Worm (Caenorhabditis elegans) whole organism, late embryonic: ENCODE results near the gene K02F6.5.
"Not testable (repeated sequence)": the region's sequence is repeated elsewhere in the genome, so short reads cannot be mapped to it uniquely, and the experiment has no call there.

Experiments
- C38D4.7 ChIP-seq: fragments of 200-800 bp; sonication (Bioruptor generic); optimal IDR thresholded peaks from 2 replicates; lab custom pipeline; 2018; ENCODE audit warnings: mild to moderate bottlenecking, missing genetic modification characterization, moderate library complexity, missing compliant biosample characterization
- K02D7.2 ChIP-seq: sonication (generic microtip); optimal IDR thresholded peaks from 2 replicates; lab custom pipeline; 2017; ENCODE audit warnings: mild to moderate bottlenecking, missing genetic modification characterization, missing compliant biosample characterization
- K09A11.1 ChIP-seq: sonication (generic microtip); optimal IDR thresholded peaks from 2 replicates; lab custom pipeline; 2017; ENCODE audit warnings: antibody characterized with exemption, mild to moderate bottlenecking, missing genetic modification characterization, missing compliant biosample characterization; ENCODE audit not compliant: insufficient read depth
- T23F11.4 ChIP-seq: fragments of 200-800 bp; sonication (Bioruptor generic); optimal IDR thresholded peaks from 2 replicates; lab custom pipeline; 2018; ENCODE audit warnings: mild to moderate bottlenecking, missing genetic modification characterization, missing compliant biosample characterization
- Y22D7AL.16 ChIP-seq: sonication (generic microtip); optimal IDR thresholded peaks from 2 replicates; lab custom pipeline; 2016; ENCODE audit warnings: missing genetic modification characterization, missing compliant biosample characterization
- ahr-1 ChIP-seq: sonication (generic microtip); optimal IDR thresholded peaks from 2 replicates; lab custom pipeline; 2016; ENCODE audit warnings: missing genetic modification characterization, missing compliant biosample characterization
- ceh-19 ChIP-seq: fragments of 200-800 bp; sonication (Bioruptor generic); optimal IDR thresholded peaks from 2 replicates; lab custom pipeline; 2018; ENCODE audit warnings: mild to moderate bottlenecking, missing genetic modification characterization, missing compliant biosample characterization
- ceh-22 ChIP-seq: sonication (generic microtip); optimal IDR thresholded peaks from 2 replicates; lab custom pipeline; 2017; ENCODE audit warnings: missing biosample characterization, missing genetic modification characterization
- ceh-24 ChIP-seq: sonication (generic microtip); optimal IDR thresholded peaks from 2 replicates; lab custom pipeline; 2016; ENCODE audit warnings: mild to moderate bottlenecking, missing genetic modification characterization, missing compliant biosample characterization
- ceh-30 ChIP-seq: fragments of 150-350 bp; optimal IDR thresholded peaks from 2 replicates; lab custom pipeline; 2014; ENCODE audit warnings: missing biosample characterization, missing genetic modification characterization
- ceh-48 ChIP-seq: sonication (generic microtip); optimal IDR thresholded peaks from 2 replicates; lab custom pipeline; 2016; ENCODE audit warnings: missing genetic modification characterization, inconsistent platforms, missing compliant biosample characterization
- ceh-6 ChIP-seq: fragments of 200-800 bp; sonication (Bioruptor generic); optimal IDR thresholded peaks from 2 replicates; lab custom pipeline; 2018; ENCODE audit warnings: mild to moderate bottlenecking, missing genetic modification characterization, missing compliant biosample characterization
- che-1 ChIP-seq: sonication (generic microtip); optimal IDR thresholded peaks from 2 replicates; lab custom pipeline; 2016; ENCODE audit warnings: mild to moderate bottlenecking, missing genetic modification characterization, missing compliant biosample characterization
- dmd-4 ChIP-seq: sonication (generic microtip); optimal IDR thresholded peaks from 2 replicates; lab custom pipeline; 2016; ENCODE audit warnings: borderline replicate concordance, missing genetic modification characterization, missing compliant biosample characterization
- dve-1 ChIP-seq: sonication (generic microtip); optimal IDR thresholded peaks from 2 replicates; lab custom pipeline; 2017; ENCODE audit warnings: antibody characterized with exemption, mild to moderate bottlenecking, missing genetic modification characterization, missing compliant biosample characterization
- elt-2 ChIP-seq: sonication (generic microtip); optimal IDR thresholded peaks from 2 replicates; lab custom pipeline; 2016; ENCODE audit warnings: missing genetic modification reagents, missing genetic modification characterization, missing compliant biosample characterization
- elt-4 ChIP-seq: sonication (generic microtip); optimal IDR thresholded peaks from 2 replicates; lab custom pipeline; 2016; ENCODE audit warnings: missing genetic modification characterization, missing compliant biosample characterization
- ets-4 ChIP-seq: sonication (generic microtip); optimal IDR thresholded peaks from 2 replicates; lab custom pipeline; 2016; ENCODE audit warnings: missing genetic modification characterization, missing compliant biosample characterization
- eyg-1 ChIP-seq: sonication (generic microtip); optimal IDR thresholded peaks from 2 replicates; lab custom pipeline; 2016; ENCODE audit warnings: missing genotype, missing genetic modification characterization, missing compliant biosample characterization
- fax-1 ChIP-seq: sonication (generic microtip); optimal IDR thresholded peaks from 2 replicates; lab custom pipeline; 2016; ENCODE audit warnings: missing genotype, missing genetic modification characterization, missing compliant biosample characterization
- gmeb-2 ChIP-seq: sonication (generic microtip); optimal IDR thresholded peaks from 2 replicates; lab custom pipeline; 2016; ENCODE audit warnings: missing genetic modification characterization, inconsistent platforms, missing compliant biosample characterization
- hlh-13 ChIP-seq: fragments of 200-800 bp; sonication (Bioruptor generic); optimal IDR thresholded peaks from 2 replicates; lab custom pipeline; 2018; ENCODE audit warnings: mild to moderate bottlenecking, missing genetic modification characterization, missing compliant biosample characterization
- hlh-15 ChIP-seq: sonication (generic microtip); optimal IDR thresholded peaks from 2 replicates; lab custom pipeline; 2016; ENCODE audit warnings: missing genetic modification characterization, missing compliant biosample characterization
- hlh-8 ChIP-seq: sonication (generic microtip); optimal IDR thresholded peaks from 2 replicates; lab custom pipeline; 2016; ENCODE audit warnings: missing genotype, missing genetic modification characterization, missing compliant biosample characterization
- lin-11 ChIP-seq: fragments of 200-800 bp; sonication (Bioruptor generic); optimal IDR thresholded peaks from 2 replicates; lab custom pipeline; 2018; ENCODE audit warnings: mild to moderate bottlenecking, missing genetic modification characterization, missing compliant biosample characterization
- madf-2 ChIP-seq: sonication (generic microtip); optimal IDR thresholded peaks from 2 replicates; lab custom pipeline; 2017; ENCODE audit warnings: missing genetic modification characterization, missing compliant biosample characterization
- npax-4 ChIP-seq: sonication (generic microtip); optimal IDR thresholded peaks from 2 replicates; lab custom pipeline; 2016; ENCODE audit warnings: missing genetic modification characterization, missing compliant biosample characterization
- pag-3 ChIP-seq: sonication (generic microtip); optimal IDR thresholded peaks from 2 replicates; lab custom pipeline; 2016; ENCODE audit warnings: missing compliant biosample characterization, missing genetic modification characterization, borderline replicate concordance
- pax-1 ChIP-seq: fragments of 150-350 bp; optimal IDR thresholded peaks from 2 replicates; lab custom pipeline; 2014; ENCODE audit warnings: missing biosample characterization, missing genetic modification characterization
- pha-2 ChIP-seq: sonication (generic microtip); optimal IDR thresholded peaks from 2 replicates; lab custom pipeline; 2017; ENCODE audit warnings: mild to moderate bottlenecking, missing genetic modification characterization, missing compliant biosample characterization
- pros-1 ChIP-seq: fragments of 150-350 bp; optimal IDR thresholded peaks from 2 replicates; lab custom pipeline; 2014; ENCODE audit warnings: missing biosample characterization, missing genetic modification reagents, missing genetic modification characterization
- sox-2 ChIP-seq: fragments of 200-800 bp; sonication (Bioruptor generic); IDR thresholded peaks from 2 replicates; pipeline ENCODE4 v1.3.6; 2022; ENCODE audit warnings: missing genetic modification reagents, missing genetic modification characterization, missing compliant biosample characterization
- sox-4 ChIP-seq: sonication (generic microtip); optimal IDR thresholded peaks from 2 replicates; lab custom pipeline; 2017; ENCODE audit warnings: mild to moderate bottlenecking, missing genetic modification characterization, inconsistent platforms, missing compliant biosample characterization
- syd-9 ChIP-seq: sonication (generic microtip); optimal IDR thresholded peaks from 2 replicates; lab custom pipeline; 2016; ENCODE audit warnings: mild to moderate bottlenecking, missing genetic modification characterization, moderate library complexity, missing compliant biosample characterization
- tbx-7 ChIP-seq: sonication (generic microtip); optimal IDR thresholded peaks from 2 replicates; lab custom pipeline; 2016; ENCODE audit warnings: missing genotype, missing genetic modification characterization, missing compliant biosample characterization
- ttx-3 ChIP-seq: sonication (generic microtip); optimal IDR thresholded peaks from 2 replicates; lab custom pipeline; 2016; ENCODE audit warnings: missing genetic modification reagents, missing genetic modification characterization, missing compliant biosample characterization
- unc-3 ChIP-seq, 2 experiments: fragments of 200-800 bp in 1 of 2; sonication (Bioruptor generic) in 1 of 2; sonication (generic microtip) in 1 of 2; conservative IDR thresholded peaks in 1 of 2; optimal IDR thresholded peaks in 1 of 2; 2 replicates each; pipeline versions ENCODE4 v1.3.6 to Lab custom; 2016 to 2022; ENCODE audit warnings: missing compliant biosample characterization in 2 of 2, missing genetic modification characterization in 2 of 2, missing genetic modification reagents in 1 of 2
- unc-86 ChIP-seq: sonication (generic microtip); optimal IDR thresholded peaks from 2 replicates; lab custom pipeline; 2016; ENCODE audit warnings: missing genetic modification characterization, missing compliant biosample characterization
- zip-5 ChIP-seq: sonication (generic microtip); optimal IDR thresholded peaks from 2 replicates; lab custom pipeline; 2016; ENCODE audit warnings: missing genetic modification characterization, missing compliant biosample characterization
- ztf-16 ChIP-seq: sonication (generic microtip); optimal IDR thresholded peaks from 2 replicates; lab custom pipeline; 2017; ENCODE audit warnings: missing genetic modification characterization, missing compliant biosample characterization

Gene K02F6.5

ce11 chrII:2564899-2565298, 30.3 kb downstream of the K02F6.5 start, which contains the start of gene usp-39 (continued):
- TF ChIP-seq syd-9 (tag; lab: Kevin White, UChicago) (no peak), unc-86 (no peak), elt-4 (tag; lab: Kevin White, UChicago) (no peak), pros-1 (tag; lab: Kevin White, UChicago) (no peak), ceh-24 (tag; lab: Kevin White, UChicago) (no peak), ttx-3 (tag; lab: Kevin White, UChicago) (peak; percentile 24)

ce11 chrII:2570384-2570964, 35.9 kb downstream of the K02F6.5 start:
- TF ChIP-seq ahr-1 (tag; lab: Kevin White, UChicago) (peak; percentile 63), pha-2 (peak; percentile 89), sox-4 (peak; percentile 32), madf-2 (tag; lab: Kevin White, UChicago) (peak; percentile 61), ttx-3 (tag; lab: Kevin White, UChicago) (peak; percentile 76), ztf-16 (tag; lab: Kevin White, UChicago) (peak; percentile 27), unc-3 (tag; optimal IDR thresholded peaks at IDR 0.05; lab: Kevin White, UChicago) (peak; percentile 30), che-1 (tag; lab: Kevin White, UChicago) (peak; percentile 65), Y22D7AL.16 (peak; percentile 36), elt-2 (peak; percentile 24), gmeb-2 (tag; lab: Kevin White, UChicago) (peak; percentile 62), K02D7.2 (peak; percentile 67), lin-11 (tag; lab: Kevin White, UChicago) (peak; percentile 41), hlh-13 (GFP tag; lab: Kevin White, UChicago) (peak; percentile 35)
- not testable (repeated sequence) for TF ChIP-seq unc-3 (GFP tag; conservative IDR thresholded peaks at IDR 0.05; lab: Robert Waterston, UW)

ce11 chrII:2578216-2578615, 43.7 kb downstream of the K02F6.5 start:
- TF ChIP-seq pros-1 (tag; lab: Kevin White, UChicago) = no peak
- no peak for TF ChIP-seq ahr-1 (tag; lab: Kevin White, UChicago)
- TF ChIP-seq madf-2 (tag; lab: Kevin White, UChicago) = no peak
- TF ChIP-seq pha-2 = no peak
- TF ChIP-seq unc-3 (GFP tag; conservative IDR thresholded peaks at IDR 0.05; lab: Robert Waterston, UW) = no peak
- no peak for TF ChIP-seq unc-3 (tag; optimal IDR thresholded peaks at IDR 0.05; lab: Kevin White, UChicago)
- no peak for TF ChIP-seq ztf-16 (tag; lab: Kevin White, UChicago)
- no peak for TF ChIP-seq syd-9 (tag; lab: Kevin White, UChicago)
- TF ChIP-seq T23F11.4 (GFP tag; lab: Kevin White, UChicago) = no peak
- no peak for TF ChIP-seq unc-86
- TF ChIP-seq gmeb-2 (tag; lab: Kevin White, UChicago) = no peak
- TF ChIP-seq ceh-30 (tag; lab: Kevin White, UChicago) = no peak
- no peak for TF ChIP-seq ceh-6
- TF ChIP-seq tbx-7 (tag; lab: Kevin White, UChicago) = no peak
- no peak for TF ChIP-seq eyg-1 (tag; lab: Kevin White, UChicago)
- no peak for TF ChIP-seq fax-1 (tag; lab: Kevin White, UChicago)
- TF ChIP-seq lin-11 (tag; lab: Kevin White, UChicago) = no peak
- TF ChIP-seq pax-1 (tag; lab: Kevin White, UChicago) = no peak
- no peak for TF ChIP-seq ceh-48 (tag; lab: Kevin White, UChicago)
- TF ChIP-seq pag-3 (tag; lab: Kevin White, UChicago) = no peak
- no peak for TF ChIP-seq ets-4 (tag; lab: Kevin White, UChicago)

- no peak for TF ChIP-seq ceh-30 (tag; lab: Kevin White, UChicago)
- TF ChIP-seq ceh-24 (tag; lab: Kevin White, UChicago) = no peak
- no peak for TF ChIP-seq ceh-22
- TF ChIP-seq K09A11.1 (tag; lab: Kevin White, UChicago) = no peak
- no peak for TF ChIP-seq npax-4 (tag; lab: Kevin White, UChicago)
- no peak for TF ChIP-seq ceh-19 (GFP tag; lab: Kevin White, UChicago)
- no peak for TF ChIP-seq C38D4.7 (GFP tag; lab: Kevin White, UChicago)
- TF ChIP-seq sox-2 (GFP tag; lab: Robert Waterston, UW) = no peak
- TF ChIP-seq pax-1 (tag; lab: Kevin White, UChicago) = no peak
- no peak for TF ChIP-seq unc-86
- TF ChIP-seq T23F11.4 (GFP tag; lab: Kevin White, UChicago) = no peak
- no peak for TF ChIP-seq zip-5 (tag; lab: Kevin White, UChicago)
- TF ChIP-seq hlh-15 (tag; lab: Kevin White, UChicago) = no peak
- TF ChIP-seq dmd-4 (tag; lab: Kevin White, UChicago) = no peak
- TF ChIP-seq hlh-8 = no peak
- TF ChIP-seq dve-1 (tag; lab: Kevin White, UChicago) = no peak
These were observed 48.5 kb downstream of the K02F6.5 start, which contains the start of gene sri-74 for ce11 chrII:2583044-2583443. TSS of gene sri-74 (minus strand) at chrII:2583144.
